Fruit fly (Drosophila melanogaster): ENCODE data around the gene CG3792.

CG3792 gene

DNA sequence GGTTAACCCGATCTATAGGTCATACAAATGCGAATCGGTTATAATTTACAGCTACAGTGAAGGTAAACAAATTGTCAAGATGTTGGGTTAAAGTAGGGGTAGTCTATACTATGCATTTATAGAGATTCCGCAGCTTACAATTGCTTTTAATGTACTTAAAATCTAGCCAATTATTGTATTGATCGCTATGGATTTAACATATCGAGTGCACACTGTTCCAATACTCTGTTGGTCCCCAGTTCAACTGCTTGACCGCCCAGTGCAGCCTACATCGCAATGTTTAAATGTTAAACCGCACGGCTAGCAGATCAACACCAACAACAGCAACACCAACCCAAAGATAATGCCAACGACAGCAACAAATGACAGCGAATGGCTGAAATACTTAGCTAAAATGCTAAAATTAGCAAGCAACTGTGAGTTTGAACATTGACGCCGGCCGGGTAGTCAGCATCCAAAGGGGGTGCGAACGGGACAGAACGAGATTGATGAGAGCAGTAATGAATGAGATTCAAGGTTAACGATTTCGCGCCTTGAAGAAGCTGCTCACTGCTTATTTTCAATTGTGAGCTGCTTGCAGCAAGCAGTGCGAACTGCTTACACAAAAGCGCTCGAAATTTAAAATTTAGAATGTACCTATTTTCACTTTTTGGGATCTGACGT is 23.9 kb downstream of the CG3792 start (continued):
- TF ChIP-seq ken (GFP tag; IDR thresholded peaks at IDR 0.05) (peak; percentile 28; the same call in 1 of the 3 replicates), exex (tag; optimal IDR thresholded peaks at IDR 0.05) (no peak), C15 (GFP tag; IDR thresholded peaks at IDR 0.05) (no peak), CG15696 (tag; optimal IDR thresholded peaks at IDR 0.05) (no peak), Myb (GFP tag; optimal IDR thresholded peaks at IDR 0.05) (peak; percentile 77), corto (GFP tag; optimal IDR thresholded peaks at IDR 0.05) (no peak), CG8944 (GFP tag; optimal IDR thresholded peaks at IDR 0.05) (no peak), Ada2b (GFP tag; IDR thresholded peaks at IDR 0.05) (peak; percentile 56; the same call in 1 of the 2 replicates), Dfd (GFP tag; optimal IDR thresholded peaks at IDR 0.05) (peak in 1 of 2 experiments; percentile 98), Mrtf (GFP tag; IDR thresholded peaks at IDR 0.05) (peak; percentile 26; the same call in 2 of the 3 replicates), CG12155 (GFP tag; optimal IDR thresholded peaks at IDR 0.05) (no peak), Drgx (GFP tag; IDR thresholded peaks at IDR 0.05) (peak; percentile 61), CG1603 (tag; optimal IDR thresholded peaks at IDR 0.05) (peak; percentile 84), CG1529 (GFP tag; optimal IDR thresholded peaks at IDR 0.05) (no peak), Dll (GFP tag; IDR thresholded peaks at IDR 0.05; ENCODE audit: partially characterized antibody) (no peak), maf-S (GFP tag; optimal IDR thresholded peaks at IDR 0.05) (no peak), pho (GFP tag; optimal IDR thresholded peaks at IDR 0.05) (no peak), tap (tag; optimal IDR thresholded peaks at IDR 0.05) (no peak), bigmax (GFP tag; optimal IDR thresholded peaks at IDR 0.05) (peak; percentile 36), tll (GFP tag; optimal IDR thresholded peaks at IDR 0.05) (no peak), CTCF (GFP tag; optimal IDR thresholded peaks at IDR 0.05) (peak; percentile 33), NC2β (GFP tag; optimal IDR thresholded peaks at IDR 0.05) (no peak), Hsf (GFP tag; optimal IDR thresholded peaks at IDR 0.05) (no peak), Ets97D (GFP tag; optimal IDR thresholded peaks at IDR 0.05) (no peak), Hr78 (GFP tag; optimal IDR thresholded peaks at IDR 0.05) (peak in 1 of 2 experiments; percentile 71), zfh2 (GFP tag; optimal IDR thresholded peaks at IDR 0.05) (no peak), cad (GFP tag; optimal IDR thresholded peaks at IDR 0.05) (peak; percentile 34), Nf-YC (tag; optimal IDR thresholded peaks at IDR 0.05) (peak; percentile 20), Awh (GFP tag; IDR thresholded peaks at IDR 0.05) (peak; percentile 8; the same call in 1 of the 2 replicates), CG3838 (GFP tag; optimal IDR thresholded peaks at IDR 0.05) (no peak), ap (GFP tag; IDR thresholded peaks at IDR 0.05) (peak; percentile 53; the same call in 1 of the 2 replicates), Fer2 (tag; optimal IDR thresholded peaks at IDR 0.05) (no peak), onecut (GFP tag; IDR thresholded peaks at IDR 0.05) (no peak), chif (GFP tag; optimal IDR thresholded peaks at IDR 0.05) (no peak), CG8290 (GFP tag; optimal IDR thresholded peaks at IDR 0.05) (peak; percentile 89), CG8290 (tag; optimal IDR thresholded peaks at IDR 0.05) (peak; percentile 2 to 81), CG3407 (GFP tag; optimal IDR thresholded peaks at IDR 0.05) (no peak), CG17186 (GFP tag; optimal IDR thresholded peaks at IDR 0.05) (no peak), peb (GFP tag; IDR thresholded peaks at IDR 0.05) (no peak), CG34376 (GFP tag; optimal IDR thresholded peaks at IDR 0.05) (no peak), vfl (GFP tag; optimal IDR thresholded peaks at IDR 0.05) (no peak), az2 (GFP tag; optimal IDR thresholded peaks at IDR 0.05) (no peak), nmo (GFP tag; optimal IDR thresholded peaks at IDR 0.05) (peak; percentile 2), CG4820 (GFP tag; optimal IDR thresholded peaks at IDR 0.05) (no peak), sim (GFP tag; IDR thresholded peaks at IDR 0.05) (no peak), CG30403 (GFP tag; optimal IDR thresholded peaks at IDR 0.05) (no peak), CG9437 (GFP tag; optimal IDR thresholded peaks at IDR 0.05) (no peak), dati (GFP tag; IDR thresholded peaks at IDR 0.05) (no peak), HmgD (GFP tag; optimal IDR thresholded peaks at IDR 0.05) (peak; percentile 81), caup (GFP tag; optimal IDR thresholded peaks at IDR 0.05; ENCODE audit: severe bottlenecking) (no peak), bowl (GFP tag; IDR thresholded peaks at IDR 0.05) (no peak), CG12744 (GFP tag; optimal IDR thresholded peaks at IDR 0.05) (no peak)
